Worm (Caenorhabditis elegans): Measurements from ENCODE around the gene cTel54X.2.

The cTel54X.2 gene

ce11 chrIII:33257-33656 is 30.2 kb downstream of the cTel54X.2 start:
- TF ChIP-seq him-1 (tag; optimal IDR thresholded peaks at IDR 0.05) (no peak), W03F9.2 (tag; optimal IDR thresholded peaks at IDR 0.05) (no peak), dao-5 (tag; optimal IDR thresholded peaks at IDR 0.05) (no peak)

- TF ChIP-seq W03F9.2 (tag; optimal IDR thresholded peaks at IDR 0.05) (no peak), him-1 (tag; optimal IDR thresholded peaks at IDR 0.05) (no peak), dao-5 (tag; optimal IDR thresholded peaks at IDR 0.05) (no peak)
Measured at ce11 chrIII:38117-38516, 35.0 kb downstream of the cTel54X.2 start, which contains the start of gene clp-10. clp-10 (minus strand) TSS chrIII:38217.

- no peak for TF ChIP-seq dao-5 (tag; optimal IDR thresholded peaks at IDR 0.05)
- TF ChIP-seq him-1 (tag; optimal IDR thresholded peaks at IDR 0.05), result no peak
- TF ChIP-seq W03F9.2 (tag; optimal IDR thresholded peaks at IDR 0.05), result no peak
Measured at ce11 chrIII:39516-39915, 36.4 kb downstream of the cTel54X.2 start.

- TF ChIP-seq dao-5 (tag; optimal IDR thresholded peaks at IDR 0.05) (no peak), him-1 (tag; optimal IDR thresholded peaks at IDR 0.05) (no peak), W03F9.2 (tag; optimal IDR thresholded peaks at IDR 0.05) (no peak)
Measured at ce11 chrIII:40580-41113, 37.6 kb downstream of the cTel54X.2 start, which contains the start of gene col-88. col-88 (plus strand) TSS chrIII:41063.

- TF ChIP-seq W03F9.2 (tag; optimal IDR thresholded peaks at IDR 0.05) (no peak), him-1 (tag; optimal IDR thresholded peaks at IDR 0.05) (no peak), dao-5 (tag; optimal IDR thresholded peaks at IDR 0.05) (no peak)
Measured at ce11 chrIII:41484-41883, 38.4 kb downstream of the cTel54X.2 start.

- TF ChIP-seq dao-5 (tag; optimal IDR thresholded peaks at IDR 0.05), result no peak
- no peak for TF ChIP-seq him-1 (tag; optimal IDR thresholded peaks at IDR 0.05)
- TF ChIP-seq W03F9.2 (tag; optimal IDR thresholded peaks at IDR 0.05), result no peak
Measured at ce11 chrIII:42725-43124, 39.6 kb downstream of the cTel54X.2 start.

DNA sequence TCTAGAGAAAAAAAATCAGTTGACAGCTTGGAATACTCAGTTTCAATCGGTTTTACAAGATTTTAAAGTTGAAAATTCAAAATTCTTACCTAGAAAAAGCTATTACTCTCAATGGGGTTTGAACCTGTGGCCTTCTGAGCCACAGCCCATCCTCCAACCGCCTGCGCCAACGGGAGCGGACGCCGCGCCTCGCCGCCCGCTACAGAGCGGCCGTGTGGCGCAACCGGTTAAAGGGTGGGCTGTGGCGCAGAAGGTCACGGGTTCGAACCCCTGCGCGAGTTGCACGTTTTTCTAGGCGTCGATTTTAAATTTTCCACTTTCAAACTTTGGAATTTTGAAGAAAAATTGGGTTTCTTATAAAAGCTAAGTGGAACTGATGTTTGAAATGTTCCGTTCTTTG is 45.3 kb downstream of the cTel54X.2 start:
- TF ChIP-seq W03F9.2 (tag; optimal IDR thresholded peaks at IDR 0.05) (no peak), dao-5 (tag; optimal IDR thresholded peaks at IDR 0.05) (no peak), him-1 (tag; optimal IDR thresholded peaks at IDR 0.05) (no peak)

- TF ChIP-seq dao-5 (tag; optimal IDR thresholded peaks at IDR 0.05), result no peak
- no peak for TF ChIP-seq him-1 (tag; optimal IDR thresholded peaks at IDR 0.05)
- TF ChIP-seq W03F9.2 (tag; optimal IDR thresholded peaks at IDR 0.05), result no peak
Measured at ce11 chrIII:49064-49463, 46.0 kb downstream of the cTel54X.2 start.

ce11 chrIII:50418-50817 is 47.3 kb downstream of the cTel54X.2 start:
- TF ChIP-seq him-1 (tag; optimal IDR thresholded peaks at IDR 0.05) (no peak), W03F9.2 (tag; optimal IDR thresholded peaks at IDR 0.05) (no peak), dao-5 (tag; optimal IDR thresholded peaks at IDR 0.05) (no peak)

- no peak for TF ChIP-seq dao-5 (tag; optimal IDR thresholded peaks at IDR 0.05)
Measured at ce11 chrIII:51622-52021, 48.5 kb downstream of the cTel54X.2 start.
